Fruit fly (Drosophila melanogaster): ENCODE measurements around the gene CG32669.

The CG32669 gene

dm6 chrX:10848565-10848964, 3.7 kb upstream of the CG32669 start, which contains the start of gene CG2202 (continued):
- TF ChIP-seq Dek (tag; optimal IDR thresholded peaks at IDR 0.05) (no peak), CG6791 (GFP tag; IDR thresholded peaks at IDR 0.05; ENCODE audit: partially characterized antibody) (peak; percentile 53), CG4730 (GFP tag; IDR thresholded peaks at IDR 0.05) (no peak), Ets65A (GFP tag) (peak; percentile 78), wek (GFP tag; optimal IDR thresholded peaks at IDR 0.05) (no peak), pita (GFP tag; optimal IDR thresholded peaks at IDR 0.05) (no peak), HLH4C (GFP tag; IDR thresholded peaks at IDR 0.05; ENCODE audit: partially characterized antibody) (peak; percentile 68; the same call in 2 of the 3 replicates), CG16813 (GFP tag; IDR thresholded peaks at IDR 0.05; ENCODE audit: partially characterized antibody) (peak; percentile 80), CG42726 (GFP tag; IDR thresholded peaks at IDR 0.05; ENCODE audit: partially characterized antibody) (peak; percentile 18; the same call in 1 of the 2 replicates), unc-4 (GFP tag; IDR thresholded peaks at IDR 0.05; ENCODE audit: partially characterized antibody) (peak; percentile 74), CG13775 (GFP tag; optimal IDR thresholded peaks at IDR 0.05) (no peak), CoRest (tag; optimal IDR thresholded peaks at IDR 0.05) (no peak), onecut (GFP tag; IDR thresholded peaks at IDR 0.05) (no peak), Sry-β (GFP tag; optimal IDR thresholded peaks at IDR 0.05) (peak; percentile 3), MESR4 (GFP tag; optimal IDR thresholded peaks at IDR 0.05) (peak; percentile 72), CG15601 (tag; optimal IDR thresholded peaks at IDR 0.05) (peak; percentile 30), E2f2 (GFP tag; IDR thresholded peaks at IDR 0.05) (peak; percentile 63), nerfin-2 (GFP tag; IDR thresholded peaks at IDR 0.05; ENCODE audit: partially characterized antibody) (0 out of 2 replicates have a peak, but pooled peaks have one; percentile 55), Scr (GFP tag; IDR thresholded peaks at IDR 0.05; ENCODE audit: partially characterized antibody) (peak; percentile 77), bcd (GFP tag; optimal IDR thresholded peaks at IDR 0.05) (no peak), crp (GFP tag; optimal IDR thresholded peaks at IDR 0.05) (no peak), CG12769 (tag; optimal IDR thresholded peaks at IDR 0.05) (no peak), da (GFP tag; optimal IDR thresholded peaks at IDR 0.05) (no peak), Poxn (GFP tag; IDR thresholded peaks at IDR 0.05) (no peak), Opbp (GFP tag; IDR thresholded peaks at IDR 0.05; ENCODE audit: partially characterized antibody) (peak; percentile 64; the same call in 1 of the 3 replicates), Dll (GFP tag; IDR thresholded peaks at IDR 0.05; ENCODE audit: partially characterized antibody) (peak; percentile 79), trem (tag; optimal IDR thresholded peaks at IDR 0.05) (peak; percentile 58), zen2 (GFP tag; IDR thresholded peaks at IDR 0.05; ENCODE audit: partially characterized antibody) (peak; percentile 51; the same call in 1 of the 3 replicates), CG3847 (GFP tag; IDR thresholded peaks at IDR 0.05) (no peak), CG30020 (tag; optimal IDR thresholded peaks at IDR 0.05) (peak; percentile 23), Ets97D (GFP tag; optimal IDR thresholded peaks at IDR 0.05) (peak; percentile 16), Side (GFP tag; optimal IDR thresholded peaks at IDR 0.05) (no peak), vnd (GFP tag; IDR thresholded peaks at IDR 0.05; ENCODE audit: partially characterized antibody) (peak; percentile 69), nmo (GFP tag; optimal IDR thresholded peaks at IDR 0.05) (peak; percentile 20), cas (GFP tag; IDR thresholded peaks at IDR 0.05) (no peak), amos (GFP tag; IDR thresholded peaks at IDR 0.05; ENCODE audit: partially characterized antibody) (peak; percentile 78), gem (tag; optimal IDR thresholded peaks at IDR 0.05) (no peak), CG6272 (GFP tag; IDR thresholded peaks at IDR 0.05) (no peak), CG12942 (GFP tag; optimal IDR thresholded peaks at IDR 0.05) (no peak), YL-1 (GFP tag; optimal IDR thresholded peaks at IDR 0.05) (peak; percentile 39), insv (GFP tag; optimal IDR thresholded peaks at IDR 0.05) (no peak), Oaz (GFP tag; IDR thresholded peaks at IDR 0.05) (no peak), tio (GFP tag; optimal IDR thresholded peaks at IDR 0.05) (no peak), inv (GFP tag; IDR thresholded peaks at IDR 0.05; ENCODE audit: partially characterized antibody) (peak; percentile 72), row (GFP tag; IDR thresholded peaks at IDR 0.05) (peak; percentile 62; the same call in 2 of the 3 replicates), CG16779 (GFP tag; IDR thresholded peaks at IDR 0.05) (no peak), CG15514 (GFP tag; optimal IDR thresholded peaks at IDR 0.05) (peak; percentile 24), crc (GFP tag; optimal IDR thresholded peaks at IDR 0.05) (no peak), phol (tag; optimal IDR thresholded peaks at IDR 0.05) (peak; percentile 55)

Data from whole organism, embryonic.